Fruit fly (Drosophila melanogaster) Kc167 (cell line): Measurements from ENCODE around the gene Uros2.

Experiments
- Myc ChIP-seq: fragments of >200 bp; optimal IDR thresholded peaks from 2 replicates; lab custom pipeline; 2017; ENCODE audit warnings: missing external identifiers
- Sin3A ChIP-seq: fragments of >200 bp; optimal IDR thresholded peaks from 2 replicates; lab custom pipeline; 2018; ENCODE audit warnings: missing external identifiers
- h ChIP-seq: fragments of >200 bp; optimal IDR thresholded peaks from 3 replicates; lab custom pipeline; 2018; ENCODE audit warnings: missing external identifiers
- insv ChIP-seq: fragments of >200 bp; optimal IDR thresholded peaks from 3 replicates; lab custom pipeline; 2018; ENCODE audit warnings: missing external identifiers
- psq ChIP-seq: fragments of >200 bp; optimal IDR thresholded peaks from 2 replicates; lab custom pipeline; 2017; ENCODE audit warnings: missing external identifiers
- ttk ChIP-seq: sonication (Bioruptor generic); optimal IDR thresholded peaks from 2 replicates; lab custom pipeline; 2017; ENCODE audit warnings: missing external identifiers

The Uros2 gene

dm6 chr3R:15788221-15788620, at the start of gene Uros2:
Uros2 (plus strand) TSS chr3R:15788521.
- TF ChIP-seq h: no peak
- TF ChIP-seq insv: no peak

- TF ChIP-seq Myc (lab: Kevin White, UChicago): no peak
- no peak for TF ChIP-seq insv
- TF ChIP-seq Sin3A (lab: Kevin White, UChicago): no peak
- no peak for TF ChIP-seq ttk
- no peak for TF ChIP-seq h
- TF ChIP-seq psq (lab: Kevin White, UChicago): no peak
Measured at dm6 chr3R:15744354-15744753, 44.0 kb upstream of the Uros2 start, which contains the start of gene CG4520. CG4520 (plus strand) TSS chr3R:15744654.

DNA sequence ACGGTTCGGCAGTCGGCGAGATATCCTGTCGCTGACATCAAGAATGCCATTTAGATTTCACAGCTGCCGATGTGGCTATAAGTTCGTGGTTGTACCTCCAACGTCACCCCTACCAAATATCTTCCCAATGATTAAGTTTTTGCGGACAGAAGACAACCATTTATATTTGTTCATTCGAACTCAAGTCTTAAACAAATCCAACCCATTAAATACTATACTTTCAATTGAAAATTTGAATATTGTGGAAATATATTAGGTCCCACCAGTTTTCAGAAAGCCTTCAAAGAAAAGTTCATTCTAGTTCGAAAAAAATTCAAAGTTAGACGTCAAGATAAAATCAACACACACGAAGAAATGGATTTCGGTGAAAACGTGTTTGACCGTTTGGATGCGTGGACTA, 25.5 kb upstream of the Uros2 start, which contains the start of gene CG12784:
TSS of gene CG12784 (plus strand) at position 301 of the 400 bp plus-strand sequence.
- TF ChIP-seq insv (no peak), Sin3A (lab: Kevin White, UChicago) (no peak), ttk (no peak), psq (lab: Kevin White, UChicago) (no peak), Myc (lab: Kevin White, UChicago) (no peak)

- TF ChIP-seq Sin3A (lab: Kevin White, UChicago) (no peak), insv (no peak), psq (lab: Kevin White, UChicago) (no peak), Myc (lab: Kevin White, UChicago) (no peak), ttk (no peak), h (no peak)
Measured at dm6 chr3R:15767338-15767737, 21.0 kb upstream of the Uros2 start, which contains the start of gene CG5623. CG5623 (minus strand) TSS chr3R:15767438.

- TF ChIP-seq insv (no peak), h (no peak), ttk (no peak)
Measured at dm6 chr3R:15768900-15769299, 19.4 kb upstream of the Uros2 start.

- no peak for TF ChIP-seq Sin3A (lab: Kevin White, UChicago)
- no peak for TF ChIP-seq insv
- no peak for TF ChIP-seq h
- TF ChIP-seq ttk: no peak
- TF ChIP-seq Myc (lab: Kevin White, UChicago): no peak
- no peak for TF ChIP-seq psq (lab: Kevin White, UChicago)
Measured at dm6 chr3R:15774128-15774527, 14.2 kb upstream of the Uros2 start, which contains the start of gene Ttc26. Ttc26 (plus strand) TSS chr3R:15774416.

DNA sequence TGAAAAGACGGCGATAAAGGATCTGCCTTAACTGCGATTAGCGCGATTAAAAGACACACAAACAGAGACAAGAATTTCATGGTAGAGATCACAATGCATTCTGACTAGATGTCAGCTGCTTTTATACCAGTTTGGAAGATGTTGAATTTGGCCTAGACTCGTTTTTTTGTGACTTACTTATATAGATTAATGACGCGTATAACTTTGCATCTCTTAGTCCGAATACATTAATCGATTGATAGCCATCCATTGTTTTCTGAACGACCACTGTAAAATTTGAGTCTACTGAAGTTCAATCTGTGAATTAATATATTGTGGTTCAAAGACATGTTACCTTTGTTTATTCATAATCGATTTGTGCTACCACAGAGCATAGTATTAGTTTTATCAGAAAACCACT, 13.1 kb upstream of the Uros2 start, which contains the start of gene CG45207:
TSS of gene CG45207 (minus strand) at position 101 of the 400 bp plus-strand sequence.
- no peak for TF ChIP-seq psq (lab: Kevin White, UChicago)
- no peak for TF ChIP-seq insv
- no peak for TF ChIP-seq Sin3A (lab: Kevin White, UChicago)
- TF ChIP-seq h: no peak
- TF ChIP-seq ttk: no peak

dm6 chr3R:15779505-15779904, 8.8 kb upstream of the Uros2 start, which contains the start of gene CG5614:
CG5614 (plus strand) TSS chr3R:15779805.
- TF ChIP-seq Sin3A (lab: Kevin White, UChicago): no peak
- TF ChIP-seq ttk: no peak
- no peak for TF ChIP-seq Myc (lab: Kevin White, UChicago)
- no peak for TF ChIP-seq h
- TF ChIP-seq insv: no peak
- TF ChIP-seq psq (lab: Kevin White, UChicago): no peak

DNA sequence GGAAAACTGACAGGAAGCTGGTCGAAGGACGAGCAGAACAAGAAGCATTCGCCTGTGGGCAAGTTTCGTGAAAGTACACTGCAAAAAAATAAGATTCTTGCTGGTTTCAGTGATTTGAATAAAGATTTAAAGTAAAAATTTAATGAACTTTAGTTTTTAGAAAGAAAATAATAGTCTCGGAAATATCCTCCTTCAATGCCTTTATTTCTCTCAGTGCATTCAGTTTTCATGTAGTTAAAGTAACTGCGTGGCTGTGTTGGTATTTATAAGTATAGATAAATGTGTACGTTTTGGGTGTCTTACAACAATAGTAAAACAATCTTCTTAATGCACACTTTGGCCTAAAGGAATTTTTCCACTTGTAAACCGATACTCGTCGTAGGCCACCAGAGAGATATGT, 4.0 kb upstream of the Uros2 start:
- TF ChIP-seq Myc (lab: Kevin White, UChicago) (no peak), insv (no peak), psq (lab: Kevin White, UChicago) (no peak), Sin3A (lab: Kevin White, UChicago) (no peak), ttk (no peak), h (no peak)

DNA sequence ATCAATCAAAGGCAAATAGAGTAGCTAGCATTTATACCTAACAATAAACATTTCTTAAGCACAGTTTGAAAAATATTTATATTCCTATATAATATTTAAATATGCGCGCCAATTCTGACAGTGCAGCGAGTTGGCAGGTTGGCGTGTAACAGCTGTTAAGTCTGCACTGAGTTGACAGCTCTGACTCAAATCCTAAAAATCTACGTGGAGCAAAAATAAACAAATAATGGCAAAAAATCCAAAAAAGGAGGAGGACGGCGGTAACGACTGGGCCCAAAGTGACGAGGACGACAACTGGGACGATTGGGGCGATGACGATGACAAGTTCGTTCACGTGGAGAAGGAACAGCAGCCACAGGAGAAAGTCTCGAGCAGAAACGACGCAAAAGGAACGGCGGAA, 1.8 kb upstream of the Uros2 start, which contains the start of gene CG9590:
TSS of gene CG9590 (plus strand) at position 166 of the 400 bp plus-strand sequence.
- no peak for TF ChIP-seq h
- no peak for TF ChIP-seq ttk
- no peak for TF ChIP-seq insv
- no peak for TF ChIP-seq Sin3A (lab: Kevin White, UChicago)
- TF ChIP-seq psq (lab: Kevin White, UChicago): no peak
- TF ChIP-seq Myc (lab: Kevin White, UChicago): no peak

DNA sequence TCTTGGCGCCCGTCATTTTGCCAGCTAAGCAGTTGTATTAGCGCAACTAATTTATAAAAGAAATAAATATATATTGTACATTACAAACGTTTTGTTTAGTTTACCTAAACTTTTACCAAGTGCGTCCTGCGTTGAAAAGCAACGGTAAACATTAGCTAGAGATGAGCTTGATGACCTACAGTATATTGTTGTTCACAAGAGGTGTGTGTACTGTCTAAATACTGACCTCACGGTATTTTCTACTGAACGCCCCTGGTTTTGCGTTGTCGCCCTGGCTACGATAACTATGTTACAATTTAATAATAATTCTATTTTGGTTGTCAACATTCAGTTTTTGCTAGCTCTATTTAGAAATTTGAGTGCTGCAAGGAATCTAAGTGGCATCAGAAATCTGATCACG, 4.1 kb downstream of the Uros2 start, which contains the start of gene Acyp2:
TSS of gene Acyp2 (plus strand) at position 262 of the 400 bp plus-strand sequence.
- TF ChIP-seq ttk: no peak
- TF ChIP-seq insv: no peak
- no peak for TF ChIP-seq h
- no peak for TF ChIP-seq Sin3A (lab: Kevin White, UChicago)
- no peak for TF ChIP-seq Myc (lab: Kevin White, UChicago)
- no peak for TF ChIP-seq psq (lab: Kevin White, UChicago)

DNA sequence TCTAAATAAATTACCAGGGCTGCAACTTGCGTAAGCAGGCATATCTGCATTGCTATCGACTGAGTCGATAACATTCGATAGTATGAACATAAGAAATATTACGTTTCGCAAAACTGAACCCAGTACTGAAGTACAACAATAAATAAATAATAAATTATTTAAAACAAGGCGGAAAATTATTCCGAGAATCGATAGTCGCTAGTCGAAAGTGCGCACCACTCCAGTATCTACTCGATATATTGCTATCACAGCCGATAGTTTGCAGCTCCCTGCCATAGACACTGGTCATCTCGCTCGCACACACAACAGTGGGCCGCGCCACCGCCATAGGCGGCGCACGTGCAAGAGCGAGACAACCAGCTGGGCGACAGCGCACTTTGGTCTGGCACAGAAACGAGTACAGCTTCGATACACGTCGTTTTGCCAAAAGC, 5.1 kb downstream of the Uros2 start, which contains the start of gene nsl1:
TSS of gene nsl1 (plus strand) at position 411 of the 431 bp plus-strand sequence.
- no peak for TF ChIP-seq ttk
- no peak for TF ChIP-seq psq (lab: Kevin White, UChicago)
- no peak for TF ChIP-seq insv
- no peak for TF ChIP-seq Sin3A (lab: Kevin White, UChicago)
- no peak for TF ChIP-seq Myc (lab: Kevin White, UChicago)
- TF ChIP-seq h: no peak

DNA sequence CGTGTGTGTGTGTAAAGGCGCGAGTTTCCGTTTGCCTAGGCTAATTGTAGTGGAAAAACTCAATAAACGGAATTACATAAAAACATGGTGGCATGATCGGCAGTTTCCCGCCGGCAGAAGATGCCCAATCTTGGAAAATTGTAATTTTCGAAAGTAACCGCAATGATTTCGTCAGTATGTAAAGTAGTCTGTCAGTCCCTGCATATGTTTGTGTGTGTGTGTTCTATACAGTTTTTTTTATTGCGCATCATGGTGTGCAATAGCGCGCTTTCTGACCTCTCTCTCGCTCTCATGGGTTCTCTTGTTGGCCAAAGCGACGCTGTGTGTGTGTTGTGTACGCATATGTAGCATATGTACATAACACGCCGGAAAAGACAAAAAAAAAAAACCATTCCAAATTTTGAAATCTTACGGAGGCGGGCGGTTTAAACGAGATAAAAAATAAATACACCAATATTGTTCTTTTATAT, 6.0 kb downstream of the Uros2 start:
- no peak for TF ChIP-seq insv
- TF ChIP-seq h: no peak
- no peak for TF ChIP-seq Myc (lab: Kevin White, UChicago)
- no peak for TF ChIP-seq Sin3A (lab: Kevin White, UChicago)
- TF ChIP-seq ttk: no peak
- no peak for TF ChIP-seq psq (lab: Kevin White, UChicago)
